Worm (Caenorhabditis elegans) whole organism, young adult: ENCODE data around the gene F56C9.8.

Source experiments
- C17E4.6 ChIP-seq: fragments of 200-800 bp; sonication (Bioruptor generic); IDR thresholded peaks from 2 replicates; pipeline ENCODE4 v1.3.6; 2022; ENCODE audit warnings: missing genetic modification reagents, missing genetic modification characterization, missing compliant biosample characterization
- F49E8.2 ChIP-seq: sonication (generic microtip); optimal IDR thresholded peaks from 3 replicates; lab custom pipeline; 2017; ENCODE audit warnings: missing genetic modification characterization, mild to moderate bottlenecking, missing compliant biosample characterization, antibody characterized with exemption, moderate library complexity; ENCODE audit not compliant: insufficient read depth
- F55B11.4 ChIP-seq: sonication (generic microtip); optimal IDR thresholded peaks from 2 replicates; lab custom pipeline; 2016; ENCODE audit warnings: missing compliant biosample characterization, missing genetic modification characterization, borderline replicate concordance; ENCODE audit not compliant: insufficient read depth
- K12H6.12 ChIP-seq: fragments of 200-800 bp; sonication (Bioruptor generic); optimal IDR thresholded peaks from 2 replicates; lab custom pipeline; 2018; ENCODE audit warnings: mild to moderate bottlenecking, missing genetic modification characterization, missing compliant biosample characterization
- T07F8.4 ChIP-seq: sonication (generic microtip); optimal IDR thresholded peaks from 2 replicates; lab custom pipeline; 2016; ENCODE audit warnings: mild to moderate bottlenecking, missing genetic modification characterization, moderate library complexity, missing compliant biosample characterization
- Y53G8AR.9 ChIP-seq: fragments of 200-800 bp; sonication (Bioruptor generic); conservative IDR thresholded peaks from 2 replicates; pipeline ENCODE4 v1.3.6; 2022; ENCODE audit warnings: missing genetic modification reagents, missing genetic modification characterization, missing compliant biosample characterization
- Y56A3A.18 ChIP-seq: fragments of 200-800 bp; sonication (Bioruptor generic); IDR thresholded peaks from 2 replicates; pipeline ENCODE4 v1.3.6; 2022; ENCODE audit warnings: missing genetic modification reagents, missing genetic modification characterization, missing compliant biosample characterization
- akir-1 ChIP-seq: fragments of 200-800 bp; sonication (Bioruptor generic); optimal IDR thresholded peaks from 2 replicates; lab custom pipeline; 2018; ENCODE audit warnings: mild to moderate bottlenecking, missing genetic modification characterization, moderate library complexity, missing compliant biosample characterization
- aptf-2 ChIP-seq: fragments of 200-800 bp; sonication (Bioruptor generic); conservative IDR thresholded peaks from 2 replicates; pipeline ENCODE4 v1.3.6; 2022; ENCODE audit warnings: missing genetic modification reagents, missing genetic modification characterization, missing compliant biosample characterization
- athp-1 ChIP-seq: sonication (generic microtip); optimal IDR thresholded peaks from 2 replicates; lab custom pipeline; 2017; ENCODE audit warnings: mild to moderate bottlenecking, missing genetic modification characterization, missing compliant biosample characterization
- attf-3 ChIP-seq: fragments of 200-800 bp; sonication (Bioruptor generic); conservative IDR thresholded peaks from 2 replicates; pipeline ENCODE4 v1.3.6; 2022; ENCODE audit warnings: missing genetic modification reagents, missing genetic modification characterization, missing compliant biosample characterization
- attf-5 ChIP-seq: fragments of 200-800 bp; sonication (Bioruptor generic); optimal IDR thresholded peaks from 2 replicates; lab custom pipeline; 2018; ENCODE audit warnings: mild to moderate bottlenecking, missing genetic modification characterization, missing compliant biosample characterization
- bed-1 ChIP-seq: fragments of 200-800 bp; sonication (Bioruptor generic); IDR thresholded peaks from 2 replicates; pipeline ENCODE4 v1.3.6; 2022; ENCODE audit warnings: missing genetic modification reagents, missing genetic modification characterization, missing compliant biosample characterization
- cebp-1 ChIP-seq, 2 experiments: fragments of 200-800 bp in 1 of 2; sonication (Bioruptor generic) in 1 of 2; sonication (generic microtip) in 1 of 2; IDR thresholded peaks in 1 of 2; optimal IDR thresholded peaks in 1 of 2; 2 replicates each; pipeline versions ENCODE4 v1.3.6 to Lab custom; 2017 to 2022; ENCODE audit warnings: missing compliant biosample characterization in 2 of 2, missing genetic modification characterization in 2 of 2, mild to moderate bottlenecking in 1 of 2, missing genetic modification reagents in 1 of 2, moderate library complexity in 1 of 2
- ceh-100 ChIP-seq: fragments of 200-800 bp; sonication (Bioruptor generic); IDR thresholded peaks from 2 replicates; pipeline ENCODE4 v1.3.6; 2022; ENCODE audit warnings: missing genetic modification reagents, missing genetic modification characterization, missing compliant biosample characterization
- ceh-27 ChIP-seq: fragments of 200-800 bp; sonication (Bioruptor generic); optimal IDR thresholded peaks from 2 replicates; lab custom pipeline; 2018; ENCODE audit warnings: mild to moderate bottlenecking, missing genetic modification characterization, moderate library complexity, missing compliant biosample characterization
- ceh-40 ChIP-seq: fragments of 200-800 bp; sonication (Bioruptor generic); IDR thresholded peaks from 2 replicates; pipeline ENCODE4 v1.3.6; 2022; ENCODE audit warnings: missing genetic modification characterization, missing compliant biosample characterization
- chd-7 ChIP-seq: sonication (generic microtip); optimal IDR thresholded peaks from 2 replicates; lab custom pipeline; 2016; ENCODE audit warnings: mild to moderate bottlenecking, missing genetic modification characterization, moderate library complexity, missing compliant biosample characterization
- dox-1 ChIP-seq: fragments of 200-800 bp; sonication (Bioruptor generic); IDR thresholded peaks from 2 replicates; pipeline ENCODE4 v1.3.6; 2022; ENCODE audit warnings: missing genetic modification reagents, missing genetic modification characterization, missing compliant biosample characterization
- dpl-1 ChIP-seq: fragments of 150-350 bp; optimal IDR thresholded peaks from 2 replicates; lab custom pipeline; 2014; ENCODE audit warnings: missing biosample characterization, missing genetic modification reagents, missing genetic modification characterization
- efl-1 ChIP-seq: fragments of 150-350 bp; optimal IDR thresholded peaks from 2 replicates; lab custom pipeline; 2014; ENCODE audit warnings: missing biosample characterization, missing genetic modification reagents, missing genetic modification characterization
- fkh-3 ChIP-seq: sonication (generic microtip); optimal IDR thresholded peaks from 2 replicates; lab custom pipeline; 2016; ENCODE audit warnings: mild to moderate bottlenecking, missing genetic modification characterization, missing compliant biosample characterization
- gei-17 ChIP-seq: fragments of 200-800 bp; sonication (Bioruptor generic); optimal IDR thresholded peaks from 2 replicates; lab custom pipeline; 2018; ENCODE audit warnings: mild to moderate bottlenecking, missing genetic modification characterization, missing compliant biosample characterization
- hlh-12 ChIP-seq: sonication (generic microtip); optimal IDR thresholded peaks from 2 replicates; lab custom pipeline; 2016; ENCODE audit warnings: missing genetic modification characterization, missing compliant biosample characterization
- hmg-20 ChIP-seq: fragments of 200-800 bp; sonication (Bioruptor generic); IDR thresholded peaks from 2 replicates; pipeline ENCODE4 v1.3.6; 2022; ENCODE audit warnings: missing genetic modification reagents, missing genetic modification characterization, missing compliant biosample characterization
- hrde-1 ChIP-seq: sonication (generic microtip); optimal IDR thresholded peaks from 2 replicates; lab custom pipeline; 2016; ENCODE audit warnings: missing genetic modification characterization, mild to moderate bottlenecking, missing compliant biosample characterization, moderate library complexity, missing genotype, missing genetic modification reagents, borderline replicate concordance
- hsf-1 ChIP-seq: fragments of 200-800 bp; sonication (Bioruptor generic); IDR thresholded peaks from 2 replicates; pipeline ENCODE4 v1.3.6; 2022; ENCODE audit warnings: missing genetic modification reagents, missing genetic modification characterization, missing compliant biosample characterization
- lag-1 ChIP-seq: fragments of 200-800 bp; sonication (Bioruptor generic); IDR thresholded peaks from 2 replicates; pipeline ENCODE4 v1.3.6; 2022; ENCODE audit warnings: missing genetic modification reagents, missing genetic modification characterization, missing compliant biosample characterization
- let-526 ChIP-seq: fragments of 200-800 bp; sonication (Bioruptor generic); IDR thresholded peaks from 2 replicates; pipeline ENCODE4 v1.3.6; 2022; ENCODE audit warnings: missing genetic modification reagents, missing genetic modification characterization, missing compliant biosample characterization
- let-607 ChIP-seq, 2 experiments: fragments of 200-800 bp in 1 of 2; sonication (Bioruptor generic) in 1 of 2; sonication (generic microtip) in 1 of 2; optimal IDR thresholded peaks; 2 replicates each; lab custom pipeline; 2016 to 2018; ENCODE audit warnings: mild to moderate bottlenecking in 2 of 2, missing compliant biosample characterization in 2 of 2, missing genetic modification characterization in 2 of 2, moderate library complexity in 2 of 2, missing genotype in 1 of 2
- lin-26 ChIP-seq: fragments of 200-800 bp; sonication (Bioruptor generic); IDR thresholded peaks from 2 replicates; pipeline ENCODE4 v1.3.6; 2022; ENCODE audit warnings: missing genetic modification reagents, missing genetic modification characterization, missing compliant biosample characterization
- mcd-1 ChIP-seq: fragments of 200-800 bp; sonication (Bioruptor generic); IDR thresholded peaks from 2 replicates; pipeline ENCODE4 v1.3.6; 2022; ENCODE audit warnings: missing genetic modification reagents, missing genetic modification characterization, missing compliant biosample characterization
- mel-28 ChIP-seq: sonication (generic microtip); optimal IDR thresholded peaks from 2 replicates; lab custom pipeline; 2016; ENCODE audit warnings: borderline replicate concordance, mild to moderate bottlenecking, missing genetic modification characterization, missing compliant biosample characterization
- mxl-1 ChIP-seq: sonication (generic microtip); optimal IDR thresholded peaks from 2 replicates; lab custom pipeline; 2016; ENCODE audit warnings: missing genetic modification characterization, missing compliant biosample characterization
- nfyb-1 ChIP-seq: fragments of 200-800 bp; sonication (Bioruptor generic); IDR thresholded peaks from 2 replicates; pipeline ENCODE4 v1.3.6; 2022; ENCODE audit warnings: missing genetic modification reagents, missing genetic modification characterization, missing compliant biosample characterization
- nhr-179 ChIP-seq: sonication (generic microtip); optimal IDR thresholded peaks from 2 replicates; lab custom pipeline; 2016; ENCODE audit warnings: mild to moderate bottlenecking, missing genetic modification characterization, missing compliant biosample characterization
- nhr-27 ChIP-seq: fragments of 200-800 bp; sonication (Bioruptor generic); optimal IDR thresholded peaks from 2 replicates; lab custom pipeline; 2018; ENCODE audit warnings: mild to moderate bottlenecking, missing genetic modification characterization, moderate library complexity, missing compliant biosample characterization
- nhr-80 ChIP-seq: sonication (generic microtip); optimal IDR thresholded peaks from 2 replicates; lab custom pipeline; 2016; ENCODE audit warnings: missing genetic modification characterization, missing compliant biosample characterization
- pha-4 ChIP-seq: fragments of 150-350 bp; sonication (generic microtip); optimal IDR thresholded peaks from 2 replicates; lab custom pipeline; 2014; ENCODE audit warnings: missing biosample characterization, missing genetic modification reagents, missing genetic modification characterization
- rec-8 ChIP-seq, 2 experiments: sonication (generic microtip); optimal IDR thresholded peaks; 2 replicates each; lab custom pipeline; 2016; ENCODE audit warnings: mild to moderate bottlenecking in 2 of 2, missing genetic modification characterization in 2 of 2, missing genetic modification reagents in 2 of 2, missing genotype in 2 of 2, missing biosample characterization in 1 of 2, missing compliant biosample characterization in 1 of 2, moderate library complexity in 1 of 2
- snpc-3.4 ChIP-seq: sonication (generic microtip); optimal IDR thresholded peaks from 2 replicates; lab custom pipeline; 2017; ENCODE audit warnings: missing genetic modification characterization, mild to moderate bottlenecking, missing compliant biosample characterization, antibody characterized with exemption, moderate library complexity, missing genotype, missing genetic modification reagents
- sptf-2 ChIP-seq: fragments of 200-800 bp; sonication (Bioruptor generic); optimal IDR thresholded peaks from 2 replicates; lab custom pipeline; 2018; ENCODE audit warnings: mild to moderate bottlenecking, missing genetic modification characterization, missing compliant biosample characterization
- tbp1 ChIP-seq: fragments of 200-800 bp; sonication (Bioruptor generic); optimal IDR thresholded peaks from 2 replicates; lab custom pipeline; 2018; ENCODE audit warnings: mild to moderate bottlenecking, missing genetic modification characterization, missing compliant biosample characterization
- tbx-9 ChIP-seq: sonication (generic microtip); optimal IDR thresholded peaks from 2 replicates; lab custom pipeline; 2016; ENCODE audit warnings: borderline replicate concordance, missing genetic modification characterization, inconsistent platforms, missing compliant biosample characterization
- xnd-1 ChIP-seq: sonication (generic microtip); optimal IDR thresholded peaks from 2 replicates; lab custom pipeline; 2016; ENCODE audit warnings: missing genotype, missing genetic modification reagents, missing genetic modification characterization, missing compliant biosample characterization
- ztf-22 ChIP-seq: fragments of 200-800 bp; sonication (Bioruptor generic); optimal IDR thresholded peaks from 2 replicates; lab custom pipeline; 2018; ENCODE audit warnings: mild to moderate bottlenecking, missing genetic modification characterization, moderate library complexity, missing compliant biosample characterization
- ztf-6 ChIP-seq: fragments of 200-800 bp; sonication (Bioruptor generic); IDR thresholded peaks from 2 replicates; pipeline ENCODE4 v1.3.6; 2022; ENCODE audit warnings: missing genetic modification reagents, missing genetic modification characterization, missing compliant biosample characterization

The F56C9.8 gene

DNA sequence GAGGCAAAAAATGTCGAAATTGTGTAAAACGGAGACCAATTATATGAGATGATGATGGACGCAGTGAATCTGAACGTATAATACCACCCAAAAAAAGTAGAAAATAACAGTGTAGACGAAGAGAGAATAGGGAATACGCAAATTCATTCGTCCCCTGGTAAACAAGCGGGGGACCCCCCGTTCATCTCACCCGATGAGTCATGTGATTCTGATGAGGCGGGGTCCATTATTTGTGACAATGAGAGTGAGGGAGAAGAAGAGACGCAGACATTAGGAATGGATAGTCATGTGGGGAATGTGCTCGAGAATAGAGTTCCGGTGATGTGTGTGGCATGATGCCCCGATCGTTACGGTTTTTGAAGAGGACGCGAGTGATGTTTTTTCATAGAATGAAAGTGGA is 47.2 kb downstream of the F56C9.8 start (continued):
- TF ChIP-seq chd-7 (tag; lab: Kevin White, UChicago) (peak; percentile 61), hlh-12 (tag; lab: Kevin White, UChicago) (no peak), attf-3 (GFP tag; lab: Robert Waterston, UW) (0 out of 2 replicates have a peak, but pooled peaks have one; percentile 16), rec-8 (tag; optimal IDR thresholded peaks at IDR 0.05; lab: Kevin White, UChicago) (no peak), ztf-6 (GFP tag; lab: Robert Waterston, UW) (no peak), sptf-2 (GFP tag; lab: Kevin White, UChicago) (no peak), hrde-1 (tag; lab: Kevin White, UChicago) (no peak), Y56A3A.18 (GFP tag; lab: Robert Waterston, UW) (no peak), mel-28 (tag; lab: Kevin White, UChicago) (no peak), efl-1 (GFP tag; lab: Kevin White, UChicago) (no peak), dox-1 (peak; percentile 43; the same call in 1 of the 2 replicates), nhr-27 (tag; lab: Kevin White, UChicago) (no peak), dpl-1 (no peak), bed-1 (no peak), C17E4.6 (GFP tag; lab: Robert Waterston, UW) (no peak), Y53G8AR.9 (GFP tag; lab: Robert Waterston, UW) (peak; percentile 30; the same call in 1 of the 2 replicates), mcd-1 (peak; percentile 61), tbp1 (GFP tag; lab: Kevin White, UChicago) (peak; percentile 39), xnd-1 (tag; lab: Kevin White, UChicago) (no peak), nfyb-1 (GFP tag; lab: Robert Waterston, UW) (peak; percentile 68), hsf-1 (GFP tag; lab: Robert Waterston, UW) (no peak), fkh-3 (tag; lab: Kevin White, UChicago) (no peak), tbx-9 (tag; lab: Kevin White, UChicago) (no peak), hmg-20 (no peak), T07F8.4 (tag; lab: Kevin White, UChicago) (no peak), ceh-27 (GFP tag; lab: Kevin White, UChicago) (peak; percentile 37), attf-5 (GFP tag; lab: Kevin White, UChicago) (peak; percentile 74), pha-4 (tag; lab: Kevin White, UChicago) (no peak), cebp-1 (GFP tag; IDR thresholded peaks at IDR 0.05; lab: Robert Waterston, UW) (no peak; the same call in 1 of the 2 replicates), cebp-1 (tag; optimal IDR thresholded peaks at IDR 0.05; lab: Kevin White, UChicago) (peak; percentile 74), ceh-40 (GFP tag; lab: Robert Waterston, UW) (no peak), akir-1 (GFP tag; lab: Kevin White, UChicago) (no peak), K12H6.12 (peak; percentile 60), ceh-100 (GFP tag; lab: Robert Waterston, UW) (no peak), aptf-2 (GFP tag; lab: Robert Waterston, UW) (no peak), lin-26 (GFP tag; lab: Robert Waterston, UW) (peak; percentile 46; the same call in 1 of the 2 replicates), lag-1 (GFP tag; lab: Robert Waterston, UW) (no peak), athp-1 (tag; lab: Kevin White, UChicago) (no peak), mxl-1 (tag; lab: Kevin White, UChicago) (no peak), snpc-3.4 (tag; lab: Kevin White, UChicago) (no peak), ztf-22 (GFP tag; lab: Kevin White, UChicago) (no peak), nhr-179 (tag; lab: Kevin White, UChicago) (no peak), let-526 (GFP tag; lab: Robert Waterston, UW) (0 out of 2 replicates have a peak, but pooled peaks have one; percentile 46), F49E8.2 (tag; lab: Kevin White, UChicago) (no peak), let-607 (tag; optimal IDR thresholded peaks at IDR 0.05; lab: Kevin White, UChicago) (no peak), F55B11.4 (tag; lab: Kevin White, UChicago) (no peak), nhr-80 (peak; percentile 27), gei-17 (GFP tag; lab: Kevin White, UChicago) (peak; percentile 18)
